Fruit fly (Drosophila melanogaster): ENCODE results near the gene Akh.

DNA sequence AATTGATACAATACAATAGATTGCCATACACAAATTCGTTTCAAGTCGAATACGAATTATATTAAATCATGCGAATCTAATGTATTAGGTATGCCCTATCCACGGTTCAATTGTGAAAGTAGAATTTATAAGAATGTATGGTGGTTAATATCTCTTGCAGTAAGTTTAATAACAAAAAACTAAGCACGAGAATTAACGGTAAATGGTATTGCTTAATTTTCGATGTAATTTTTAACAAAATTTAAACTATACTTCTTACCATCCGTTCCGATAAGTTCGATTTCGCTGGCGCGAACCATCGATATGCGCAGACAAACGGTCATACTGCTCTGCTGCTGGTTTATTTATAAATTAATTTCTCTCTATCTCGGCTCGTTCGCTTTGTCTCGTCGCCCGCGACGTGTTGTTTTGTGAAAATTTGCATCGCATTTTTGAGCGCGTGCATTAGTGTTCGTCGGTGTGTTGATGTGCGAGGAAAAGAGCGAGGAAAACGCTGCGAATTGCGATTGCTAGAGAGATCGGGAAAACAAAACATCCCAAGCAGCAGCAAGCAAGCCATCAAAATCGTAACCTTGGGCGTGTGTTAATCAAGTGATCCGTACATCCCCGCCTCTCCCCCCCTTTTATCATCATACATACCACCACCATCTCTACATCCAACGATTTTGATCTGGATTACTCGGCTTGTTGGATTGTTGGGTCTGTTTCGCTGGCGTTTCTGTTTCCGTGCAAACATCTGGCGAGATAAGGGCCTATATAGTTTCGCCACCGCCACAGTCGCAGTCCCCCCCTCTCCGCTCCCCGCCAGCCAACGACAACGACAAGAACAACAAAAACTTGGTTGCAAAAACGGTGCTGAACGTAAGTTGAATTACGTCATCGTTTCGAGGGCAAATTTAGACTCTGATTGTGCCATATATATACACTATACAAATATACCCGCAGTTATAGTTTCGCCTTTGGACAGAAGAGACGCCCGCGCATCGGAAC, 37.7 kb upstream of the Akh start, which contains the start of gene Fit1:
- TF ChIP-seq pan (optimal IDR thresholded peaks at IDR 0.05): no peak
- no peak for TF ChIP-seq EcR (GFP tag; optimal IDR thresholded peaks at IDR 0.05)
- no peak for TF ChIP-seq psq (optimal IDR thresholded peaks at IDR 0.05)
- TF ChIP-seq CG8478 (optimal IDR thresholded peaks at IDR 0.05): no peak

Measured in whole organism.